Worm (Caenorhabditis elegans): Measurements from ENCODE around the gene alh-9.

Gene alh-9

DNA sequence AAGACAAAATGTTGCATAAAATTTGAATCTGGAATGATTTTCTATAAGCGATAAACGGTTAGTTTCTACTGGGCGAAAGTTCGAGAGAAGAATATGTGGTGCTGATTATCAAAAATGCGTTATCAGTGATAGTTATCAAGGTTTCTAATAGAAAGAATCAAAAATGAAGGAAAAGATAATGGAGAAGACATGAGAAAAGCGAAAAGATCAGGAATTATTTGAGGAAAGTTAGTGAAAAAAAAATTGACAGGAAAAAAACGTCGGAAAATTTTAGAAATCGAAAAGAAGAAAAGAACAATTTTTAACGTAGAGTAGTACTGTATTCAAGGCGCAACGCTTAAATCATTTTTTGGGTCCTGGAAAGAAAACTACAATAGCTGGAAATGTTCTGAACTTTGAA, 8.0 kb downstream of the alh-9 start, which contains the start of gene dnpp-1:
Gene dnpp-1 (minus strand): TSS at position 30 of the 400 bp plus-strand sequence.
- no peak for TF ChIP-seq unc-62 (GFP tag; optimal IDR thresholded peaks at IDR 0.05)

- TF ChIP-seq unc-62 (GFP tag; optimal IDR thresholded peaks at IDR 0.05): no peak
Observed at ce11 chrIII:5864270-5864669, 8.5 kb downstream of the alh-9 start, which contains the start of gene rabn-5. TSS of gene rabn-5 (plus strand) at chrIII:5864553.

ce11 chrIII:5868401-5868800, 12.6 kb downstream of the alh-9 start, which contains the start of gene eng-1:
TSS of gene eng-1 (minus strand) at chrIII:5868501.
- TF ChIP-seq unc-62 (GFP tag; optimal IDR thresholded peaks at IDR 0.05): no peak

- no peak for TF ChIP-seq unc-62 (GFP tag; optimal IDR thresholded peaks at IDR 0.05)
Observed at ce11 chrIII:5869429-5869828, 13.6 kb downstream of the alh-9 start, which contains the start of gene F01F1.15. TSS of gene F01F1.15 (minus strand) at chrIII:5869529.

- no peak for TF ChIP-seq unc-62 (GFP tag; optimal IDR thresholded peaks at IDR 0.05)
Observed at ce11 chrIII:5871760-5872159, 15.9 kb downstream of the alh-9 start, which contains the start of the genes F01F1.11 and F01F1.3. TSS of gene F01F1.11 (minus strand) at chrIII:5871877. TSS of gene F01F1.3 (plus strand) at chrIII:5871938.

- TF ChIP-seq unc-62 (GFP tag; optimal IDR thresholded peaks at IDR 0.05): no peak
Observed at ce11 chrIII:5872288-5872687, 16.5 kb downstream of the alh-9 start.

- TF ChIP-seq unc-62 (GFP tag; optimal IDR thresholded peaks at IDR 0.05): no peak
Observed at ce11 chrIII:5874263-5874662, 18.4 kb downstream of the alh-9 start.

- TF ChIP-seq unc-62 (GFP tag; optimal IDR thresholded peaks at IDR 0.05): no peak
Observed at ce11 chrIII:5874664-5875417, 19.0 kb downstream of the alh-9 start.

- no peak for TF ChIP-seq unc-62 (GFP tag; optimal IDR thresholded peaks at IDR 0.05)
Observed at ce11 chrIII:5875418-5875702, 19.5 kb downstream of the alh-9 start.

DNA sequence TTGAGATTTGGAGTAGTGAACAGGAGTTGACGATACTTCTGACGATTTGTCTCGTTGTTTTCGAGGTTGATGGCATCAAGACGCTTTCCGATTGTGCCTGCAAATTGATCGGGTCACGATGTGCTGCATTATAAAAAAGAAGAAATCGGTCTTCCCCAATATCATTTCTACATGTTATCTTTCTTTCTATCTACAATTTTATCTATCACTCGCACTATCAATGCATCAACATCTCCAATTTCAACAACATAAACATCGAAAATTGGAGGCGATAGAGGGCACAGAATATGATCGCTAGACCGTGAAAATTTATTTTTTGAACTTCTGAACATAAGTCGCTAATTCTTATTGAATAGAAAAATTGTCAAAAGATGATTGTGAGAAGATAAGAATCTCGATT, 19.9 kb downstream of the alh-9 start:
- no peak for TF ChIP-seq unc-62 (GFP tag; optimal IDR thresholded peaks at IDR 0.05)

DNA sequence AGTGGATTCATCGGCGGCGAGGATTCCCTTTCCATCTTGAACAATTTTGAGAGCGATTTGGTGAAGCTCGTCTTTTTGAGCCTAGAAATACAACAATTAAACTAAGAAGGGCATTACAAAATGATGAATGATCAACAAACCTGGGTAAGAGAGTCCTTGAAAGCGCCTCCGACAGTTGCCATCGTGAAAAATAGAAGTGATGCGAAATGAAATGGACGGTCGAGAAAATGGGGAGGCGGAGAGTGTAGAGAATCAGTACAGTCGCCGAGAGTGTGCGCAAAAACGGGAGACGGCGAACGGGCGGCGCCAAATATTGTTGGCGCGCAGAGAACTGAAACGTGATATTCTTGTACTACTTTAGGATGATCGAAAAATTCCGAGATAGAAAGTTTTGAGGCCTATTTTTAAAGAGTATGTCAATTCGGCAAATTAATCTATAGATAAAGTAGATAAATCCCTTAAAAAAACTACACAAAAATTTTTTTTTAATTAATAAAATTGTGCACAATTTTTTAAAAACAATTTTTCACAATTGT, 20.4 kb downstream of the alh-9 start, which contains the start of gene aldo-2:
Gene aldo-2 (minus strand): TSS at position 486 of the 536 bp plus-strand sequence.
- TF ChIP-seq unc-62 (GFP tag; optimal IDR thresholded peaks at IDR 0.05): no peak

DNA sequence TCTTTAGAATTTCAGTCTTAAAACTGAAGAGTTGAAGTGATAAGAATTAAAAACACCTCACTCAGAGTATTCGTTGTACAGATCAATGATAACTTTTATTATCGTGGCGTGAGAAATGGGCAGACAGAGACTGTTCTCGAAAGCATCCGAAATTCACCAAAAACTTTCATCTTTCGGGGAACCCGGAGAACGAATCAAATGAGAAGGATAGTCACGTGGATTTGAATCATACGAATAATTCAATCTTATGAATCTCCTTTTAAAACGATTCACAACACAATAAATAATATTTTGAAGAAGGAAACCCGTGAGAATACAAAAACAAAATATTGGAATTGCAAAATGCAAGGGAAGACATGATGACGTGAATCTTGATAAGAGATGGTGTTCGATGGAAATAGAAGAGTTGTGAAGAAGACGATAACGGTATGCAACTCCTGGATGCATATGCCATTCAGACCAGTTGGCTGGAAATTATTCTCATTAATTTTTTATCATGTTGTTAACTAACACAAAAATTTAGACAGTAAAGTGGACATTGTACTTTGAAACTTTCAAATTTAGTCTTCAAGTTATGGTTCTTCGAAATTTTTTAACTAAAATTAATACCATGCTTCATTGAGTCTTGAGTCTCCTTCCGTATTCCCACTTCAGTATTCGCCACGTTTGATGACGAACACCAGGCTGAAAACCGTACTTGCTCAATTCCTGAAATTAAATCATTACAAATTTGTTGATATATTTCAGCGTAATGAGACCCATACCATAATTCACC, 21.2 kb downstream of the alh-9 start:
- no peak for TF ChIP-seq unc-62 (GFP tag; optimal IDR thresholded peaks at IDR 0.05)

- no peak for TF ChIP-seq unc-62 (GFP tag; optimal IDR thresholded peaks at IDR 0.05)
Observed at ce11 chrIII:5878215-5878614, 22.4 kb downstream of the alh-9 start, which contains the start of the genes mig-21 and F01F1.2. TSS of gene mig-21 (minus strand) at chrIII:5878380. TSS of gene F01F1.2 (plus strand) at chrIII:5878554.

DNA sequence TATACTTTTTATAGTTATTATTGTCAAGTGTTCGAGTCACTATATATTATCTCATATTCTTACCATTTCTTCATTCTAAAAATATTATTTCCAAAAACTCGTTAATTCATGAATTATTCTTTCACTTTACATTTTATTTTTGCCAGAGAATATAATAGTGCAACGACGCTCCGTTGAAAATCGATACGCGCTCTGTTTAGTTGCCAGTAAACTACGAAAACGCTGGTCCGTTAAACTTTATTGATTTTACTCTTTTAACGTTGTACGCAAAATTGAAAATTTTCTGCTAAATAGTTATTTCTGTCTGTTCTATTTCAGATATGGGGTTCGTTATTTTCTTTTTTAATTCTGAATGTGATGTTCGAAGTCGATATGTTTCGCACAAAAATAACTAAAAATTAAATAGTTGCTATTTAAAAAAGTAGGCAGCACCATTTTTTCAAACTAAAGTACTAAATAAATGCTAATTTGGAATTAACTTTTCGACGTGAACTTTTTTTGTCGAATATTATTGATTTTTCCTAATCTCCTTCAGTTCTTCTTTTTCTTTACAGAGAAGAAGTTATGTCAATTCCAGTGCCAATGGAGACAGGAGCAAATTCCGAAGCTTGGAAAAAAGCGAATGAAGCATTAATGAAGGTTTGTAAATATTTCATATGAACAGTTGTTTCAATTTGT, 23.6 kb downstream of the alh-9 start, which contains the start of gene hpo-10:
Gene hpo-10 (plus strand): TSS at position 199 of the 678 bp plus-strand sequence.
- TF ChIP-seq unc-62 (GFP tag; optimal IDR thresholded peaks at IDR 0.05): no peak

ce11 chrIII:5882284-5882683, 26.5 kb downstream of the alh-9 start:
- no peak for TF ChIP-seq unc-62 (GFP tag; optimal IDR thresholded peaks at IDR 0.05)

DNA sequence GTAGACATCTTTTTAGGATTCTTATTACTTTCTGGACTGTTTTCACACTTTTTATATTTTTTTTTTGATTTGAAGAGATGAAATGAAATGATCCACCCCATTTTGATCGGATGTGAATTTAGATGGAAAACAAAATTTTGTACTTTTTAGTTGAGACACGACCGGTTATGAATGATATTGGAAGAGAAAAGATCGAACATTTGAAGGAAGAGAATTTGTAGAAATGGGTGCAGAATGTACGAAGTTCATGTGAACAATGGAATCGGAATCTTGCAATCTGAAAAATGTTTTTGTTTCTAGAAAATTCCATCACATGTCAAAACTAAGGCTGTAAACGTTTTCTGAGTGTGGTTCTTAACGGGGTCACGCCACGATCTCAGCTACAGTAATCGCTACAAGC, 27.0 kb downstream of the alh-9 start, which contains the start of gene F01F1.14:
Gene F01F1.14 (minus strand): TSS at position 101 of the 400 bp plus-strand sequence.
- TF ChIP-seq unc-62 (GFP tag; optimal IDR thresholded peaks at IDR 0.05): no peak

All from whole organism, dauer.